ENCODE assay signal across 5 worm cellular contexts in genomic region chrIV:10570065-10570464, ce11.
A peak's percentile ranks its signal among the peaks of the same experiment; 100 is the strongest.
TF ChIP-seq lines count a peak whose summit lies in the region.

No protein-coding gene starts in this region.

TF ChIP-seq in whole organism, L1 larva, 84 proteins besides CTCF, POLR2A, EP300 and RAD21:
- TF ChIP-seq blmp-1 (tag; optimal IDR thresholded peaks at IDR 0.05; lab: Kevin White, UChicago) (peak; percentile 94), isw-1 (GFP tag; IDR thresholded peaks at IDR 0.05; lab: Robert Waterston, UW) (no peak), C34B4.2 (tag; optimal IDR thresholded peaks at IDR 0.05; lab: Kevin White, UChicago) (no peak), lin-14 (GFP tag; optimal IDR thresholded peaks at IDR 0.05; lab: Kevin White, UChicago) (peak; percentile 13), hlh-4 (tag; optimal IDR thresholded peaks at IDR 0.05; lab: Kevin White, UChicago) (no peak)

TF ChIP-seq in whole organism, L2 larva, 48 proteins besides CTCF, POLR2A, EP300 and RAD21:
- TF ChIP-seq unc-62 (GFP tag; optimal IDR thresholded peaks at IDR 0.05; lab: Kevin White, UChicago) = no peak
- peak; percentile 4 for TF ChIP-seq fos-1 (tag; optimal IDR thresholded peaks at IDR 0.05; lab: Kevin White, UChicago)

TF ChIP-seq in whole organism, L3 larva, 47 proteins besides CTCF, POLR2A, EP300 and RAD21:
- TF ChIP-seq nhr-23 (tag; optimal IDR thresholded peaks at IDR 0.05; lab: Kevin White, UChicago) (peak; percentile 38), egl-27 (tag; optimal IDR thresholded peaks at IDR 0.05; lab: Kevin White, UChicago) (no peak), lin-15B (tag; optimal IDR thresholded peaks at IDR 0.05; lab: Kevin White, UChicago) (no peak), nhr-43 (tag; optimal IDR thresholded peaks at IDR 0.05; lab: Kevin White, UChicago; ENCODE audit: poor library complexity, severe bottlenecking) (peak; percentile 16), nhr-25 (tag; optimal IDR thresholded peaks at IDR 0.05; lab: Kevin White, UChicago) (no peak), lin-39 (tag; optimal IDR thresholded peaks at IDR 0.05; lab: Kevin White, UChicago) (no peak)

TF ChIP-seq in whole organism, late embryonic, 69 proteins besides CTCF, POLR2A, EP300 and RAD21:
- TF ChIP-seq sdc-2 (tag; optimal IDR thresholded peaks at IDR 0.05; lab: Kevin White, UChicago) (no peak), ttx-3 (tag; optimal IDR thresholded peaks at IDR 0.05; lab: Kevin White, UChicago) (no peak), ceh-34 (tag; optimal IDR thresholded peaks at IDR 0.05; lab: Kevin White, UChicago) (no peak), ref-2 (tag; optimal IDR thresholded peaks at IDR 0.05; lab: Kevin White, UChicago) (peak; percentile 31)

TF ChIP-seq in whole organism, mixed stage, embryonic, 35 proteins besides CTCF, POLR2A, EP300 and RAD21:
- TF ChIP-seq lin-32 (GFP tag; optimal IDR thresholded peaks at IDR 0.05; lab: Kevin White, UChicago) (no peak), zip-8 (tag; optimal IDR thresholded peaks at IDR 0.05; lab: Kevin White, UChicago) (peak; percentile 37), unc-39 (tag; optimal IDR thresholded peaks at IDR 0.05; lab: Kevin White, UChicago) (no peak), nhr-237 (tag; optimal IDR thresholded peaks at IDR 0.05; lab: Kevin White, UChicago) (no peak), sem-2 (GFP tag; optimal IDR thresholded peaks at IDR 0.05; lab: Kevin White, UChicago) (no peak), cnd-1 (tag; optimal IDR thresholded peaks at IDR 0.05; lab: Kevin White, UChicago) (no peak), nhr-76 (tag; optimal IDR thresholded peaks at IDR 0.05; lab: Kevin White, UChicago) (no peak), nhr-2 (tag; optimal IDR thresholded peaks at IDR 0.05; lab: Kevin White, UChicago) (no peak), mab-5 (tag; optimal IDR thresholded peaks at IDR 0.05; lab: Kevin White, UChicago) (no peak), hlh-1 (tag; optimal IDR thresholded peaks at IDR 0.05; lab: Kevin White, UChicago) (no peak), bed-3 (GFP tag; optimal IDR thresholded peaks at IDR 0.05; lab: Kevin White, UChicago) (no peak), snpc-4 (tag; optimal IDR thresholded peaks at IDR 0.05; lab: Kevin White, UChicago) (no peak), elt-3 (tag; optimal IDR thresholded peaks at IDR 0.05; lab: Kevin White, UChicago) (peak; percentile 41), blmp-1 (tag; optimal IDR thresholded peaks at IDR 0.05; lab: Kevin White, UChicago) (peak; percentile 4), ceh-39 (tag; optimal IDR thresholded peaks at IDR 0.05; lab: Kevin White, UChicago) (no peak), ces-1 (GFP tag; optimal IDR thresholded peaks at IDR 0.05; lab: Kevin White, UChicago) (no peak), elt-1 (tag; optimal IDR thresholded peaks at IDR 0.05; lab: Kevin White, UChicago; ENCODE audit: borderline replicate concordance, insufficient read depth) (no peak)
